Worm (Caenorhabditis elegans) whole organism, L4 larva: ENCODE results near the gene col-175.

ENCODE experiments used
- daf-12 ChIP-seq: fragments of 150-350 bp; optimal IDR thresholded peaks from 2 replicates; lab custom pipeline; 2014; ENCODE audit warnings: missing biosample characterization, missing genetic modification reagents, missing genetic modification characterization
- daf-16 ChIP-seq, 3 experiments: sonication (generic microtip); optimal IDR thresholded peaks; 2 replicates each; lab custom pipeline; 2016 to 2017; ENCODE audit warnings: missing genetic modification characterization in 3 of 3, missing genetic modification reagents in 3 of 3, mild to moderate bottlenecking in 2 of 3, missing compliant biosample characterization in 2 of 3, missing biosample characterization in 1 of 3, moderate library complexity in 1 of 3
- lin-15B ChIP-seq: fragments of 150-350 bp; sonication (generic microtip); optimal IDR thresholded peaks from 3 replicates; lab custom pipeline; 2014; ENCODE audit warnings: missing biosample characterization, missing genetic modification characterization
- mdl-1 ChIP-seq, 2 experiments: fragments of 150-350 bp in 1 of 2; sonication (generic microtip) in 1 of 2; optimal IDR thresholded peaks; 2 replicates each; lab custom pipeline; 2014 to 2017; ENCODE audit warnings: missing biosample characterization in 2 of 2, missing genetic modification characterization in 2 of 2
- nhr-11 ChIP-seq: fragments of 150-350 bp; optimal IDR thresholded peaks from 2 replicates; lab custom pipeline; 2014; ENCODE audit warnings: missing biosample characterization, missing genetic modification characterization
- nhr-77 ChIP-seq: fragments of 150-350 bp; optimal IDR thresholded peaks from 2 replicates; lab custom pipeline; 2014; ENCODE audit warnings: missing biosample characterization, missing genetic modification characterization
- pqm-1 ChIP-seq: sonication (generic microtip); optimal IDR thresholded peaks from 2 replicates; lab custom pipeline; 2017; ENCODE audit warnings: missing biosample characterization, missing genetic modification characterization
- vab-7 ChIP-seq: fragments of 200-800 bp; sonication (Bioruptor generic); IDR thresholded peaks from 2 replicates; pipeline ENCODE4 v1.3.6; 2022; ENCODE audit warnings: missing genetic modification reagents, missing genetic modification characterization, missing compliant biosample characterization
- zag-1 ChIP-seq: fragments of 150-350 bp; optimal IDR thresholded peaks from 2 replicates; lab custom pipeline; 2014; ENCODE audit warnings: missing biosample characterization, missing genetic modification characterization

- TF ChIP-seq nhr-11, result no peak
- no peak for TF ChIP-seq lin-15B (tag; lab: Kevin White, UChicago)
- no peak for TF ChIP-seq pqm-1
- no peak for TF ChIP-seq vab-7 (GFP tag; lab: Robert Waterston, UW)
- no peak for TF ChIP-seq daf-16 (GFP tag; optimal IDR thresholded peaks at IDR 0.05; lab: Kevin White, UChicago)
- TF ChIP-seq daf-16 (tag; optimal IDR thresholded peaks at IDR 0.05; lab: Kevin White, UChicago), result no peak
- no peak for TF ChIP-seq nhr-77
- TF ChIP-seq zag-1 (tag; lab: Kevin White, UChicago), result no peak
- TF ChIP-seq daf-12 (tag; lab: Kevin White, UChicago), result no peak
- TF ChIP-seq mdl-1 (tag; optimal IDR thresholded peaks at IDR 0.05; lab: Kevin White, UChicago), result no peak
Observed at ce11 chrX:9283026-9283425, 48.6 kb upstream of the col-175 start, which contains the start of gene B0416.11.
